Worm (Caenorhabditis elegans): ENCODE data around the gene col-87.
A peak's percentile ranks its signal among the peaks of the same experiment; 100 is the strongest.

col-87 gene

DNA sequence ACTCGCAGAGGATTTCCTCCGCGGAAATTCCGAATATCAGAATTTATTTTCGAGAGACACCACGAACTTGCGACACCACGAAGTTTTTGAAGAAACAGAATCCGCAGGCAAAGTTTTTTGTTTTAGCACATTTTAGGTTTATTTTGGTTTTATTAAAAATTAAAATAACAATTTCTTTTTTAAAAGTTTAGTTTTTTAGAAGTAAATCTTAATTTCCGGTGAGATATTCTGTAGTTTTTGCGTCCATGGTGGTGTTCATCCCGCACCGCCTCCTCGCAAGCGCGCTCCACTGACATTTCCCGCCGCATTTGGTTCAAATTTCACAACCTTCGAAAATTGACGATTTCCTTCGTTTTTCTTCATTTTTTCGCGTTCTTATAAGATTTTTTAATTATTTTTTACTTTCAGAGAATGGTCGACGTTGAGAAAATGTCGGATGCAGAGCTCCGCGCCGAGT, 31.4 kb downstream of the col-87 start, which contains the start of gene lem-2 (continued):
- TF ChIP-seq hmg-1.2 (GFP tag; IDR thresholded peaks at IDR 0.05) = peak; percentile 29; the same call in 1 of the 2 replicates
- peak in 1 of 3 experiments; percentile 57 for TF ChIP-seq lin-35 (GFP tag; optimal IDR thresholded peaks at IDR 0.05)
- TF ChIP-seq nfyb-1 (GFP tag; IDR thresholded peaks at IDR 0.05) = no peak
- peak; percentile 11; the same call in 1 of the 2 replicates for TF ChIP-seq Y53G8AR.9 (GFP tag; conservative IDR thresholded peaks at IDR 0.05)
- peak; percentile 80 for TF ChIP-seq dox-1 (GFP tag; IDR thresholded peaks at IDR 0.05)
- no peak for TF ChIP-seq F37B4.10 (GFP tag; IDR thresholded peaks at IDR 0.05)
- no peak for TF ChIP-seq unc-62 (GFP tag; optimal IDR thresholded peaks at IDR 0.05)
- TF ChIP-seq repo-1 (tag; optimal IDR thresholded peaks at IDR 0.05) = no peak
- TF ChIP-seq Y56A3A.18 (GFP tag; IDR thresholded peaks at IDR 0.05) = no peak
- peak; percentile 58 for TF ChIP-seq attf-3 (GFP tag; conservative IDR thresholded peaks at IDR 0.05)
- TF ChIP-seq madf-3 (GFP tag; IDR thresholded peaks at IDR 0.05) = no peak
- TF ChIP-seq B0019.2 (GFP tag; conservative IDR thresholded peaks at IDR 0.05) = no peak
- TF ChIP-seq rcor-1 (GFP tag; IDR thresholded peaks at IDR 0.05) = peak; percentile 60; the same call in 1 of the 2 replicates
- TF ChIP-seq K12H6.12 (tag; optimal IDR thresholded peaks at IDR 0.05) = peak; percentile 76
- TF ChIP-seq tlf-1 (GFP tag; optimal IDR thresholded peaks at IDR 0.05) = no peak
- TF ChIP-seq pha-4 (tag; optimal IDR thresholded peaks at IDR 0.05) = no peak
- TF ChIP-seq K11D2.4 (GFP tag; IDR thresholded peaks at IDR 0.05) = 0 out of 2 replicates have a peak, but pooled peaks have one; percentile 26
- no peak for TF ChIP-seq ama-1 (optimal IDR thresholded peaks at IDR 0.05)
- TF ChIP-seq ama-1 (GFP tag; optimal IDR thresholded peaks at IDR 0.05) = no peak
- no peak for TF ChIP-seq Y79H2A.3 (GFP tag; conservative IDR thresholded peaks at IDR 0.05)
- TF ChIP-seq nhr-120 (GFP tag; IDR thresholded peaks at IDR 0.05) = no peak
- peak; percentile 49 for TF ChIP-seq dpl-1 (GFP tag; optimal IDR thresholded peaks at IDR 0.05)
- TF ChIP-seq lin-26 (GFP tag; IDR thresholded peaks at IDR 0.05) = no peak
- peak; percentile 84 for TF ChIP-seq ztf-18 (tag; optimal IDR thresholded peaks at IDR 0.05)
- no peak for TF ChIP-seq lsy-27 (tag; optimal IDR thresholded peaks at IDR 0.05; ENCODE audit: borderline replicate concordance, insufficient read depth)
- peak; percentile 74 for TF ChIP-seq efl-1 (GFP tag; optimal IDR thresholded peaks at IDR 0.05)
- TF ChIP-seq mel-28 (tag; optimal IDR thresholded peaks at IDR 0.05; ENCODE audit: borderline replicate concordance) = no peak
- TF ChIP-seq F57A8.1 (GFP tag; optimal IDR thresholded peaks at IDR 0.05) = no peak
- no peak for TF ChIP-seq mxl-1 (tag; optimal IDR thresholded peaks at IDR 0.05)
- no peak for TF ChIP-seq atf-7 (tag; optimal IDR thresholded peaks at IDR 0.05)
- no peak for TF ChIP-seq ceh-79 (tag; optimal IDR thresholded peaks at IDR 0.05)
- no peak for TF ChIP-seq lag-1 (GFP tag; IDR thresholded peaks at IDR 0.05)
- no peak for TF ChIP-seq F23B12.7 (tag; optimal IDR thresholded peaks at IDR 0.05; ENCODE audit: insufficient read depth)
- TF ChIP-seq ZK185.1 (tag; optimal IDR thresholded peaks at IDR 0.05; ENCODE audit: poor library complexity, severe bottlenecking) = no peak
- peak; percentile 98 for TF ChIP-seq ceh-100 (GFP tag; IDR thresholded peaks at IDR 0.05)
- TF ChIP-seq akir-1 (GFP tag; optimal IDR thresholded peaks at IDR 0.05) = no peak
- TF ChIP-seq lsl-1 (GFP tag; optimal IDR thresholded peaks at IDR 0.05) = peak; percentile 63
- no peak for TF ChIP-seq snpc-1.1 (tag; optimal IDR thresholded peaks at IDR 0.05; ENCODE audit: insufficient read depth)
- no peak for TF ChIP-seq hsf-1 (GFP tag; IDR thresholded peaks at IDR 0.05)
- no peak for TF ChIP-seq snpc-3.4 (tag; optimal IDR thresholded peaks at IDR 0.05)
- no peak for TF ChIP-seq F10E7.11 (tag; optimal IDR thresholded peaks at IDR 0.05)
- no peak for TF ChIP-seq C17E4.6 (GFP tag; IDR thresholded peaks at IDR 0.05)
- no peak for TF ChIP-seq Y67H2A.10 (GFP tag; conservative IDR thresholded peaks at IDR 0.05)
- no peak; the same call in 1 of the 2 replicates for TF ChIP-seq egrh-3 (GFP tag; IDR thresholded peaks at IDR 0.05)
- TF ChIP-seq T26A5.8 (tag; optimal IDR thresholded peaks at IDR 0.05) = no peak
- no peak for TF ChIP-seq B0336.3 (GFP tag; IDR thresholded peaks at IDR 0.05)
- no peak for TF ChIP-seq zfh-2 (GFP tag; conservative IDR thresholded peaks at IDR 0.05)
- TF ChIP-seq hmg-20 (GFP tag; IDR thresholded peaks at IDR 0.05) = no peak
- no peak for TF ChIP-seq F57C9.4 (tag; optimal IDR thresholded peaks at IDR 0.05)
